Worm (Caenorhabditis elegans): ENCODE results near the gene ketn-1.

Gene ketn-1

DNA sequence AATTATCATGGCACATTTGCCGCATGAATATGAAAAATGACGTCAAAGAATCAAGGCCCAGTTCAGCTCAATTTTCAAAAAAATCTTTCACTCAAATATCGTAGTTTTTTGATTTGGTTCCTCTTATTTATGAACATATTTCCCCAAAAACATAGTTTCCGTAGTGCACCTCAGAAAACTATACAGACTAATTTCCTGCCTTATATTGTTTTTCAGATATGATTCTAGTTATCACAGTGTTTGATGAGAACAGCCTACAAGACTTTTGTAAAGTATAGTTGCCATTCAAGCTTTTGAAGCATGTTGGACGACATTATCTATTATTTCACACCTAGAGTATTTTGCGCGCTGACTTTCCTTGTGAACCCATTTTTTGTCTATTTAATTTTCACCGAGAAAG is 25.0 kb upstream of the ketn-1 start, which contains the start of gene srj-50:
srj-50 (plus strand) TSS at position 301 of the 400 bp plus-strand sequence.
- no peak for TF ChIP-seq nhr-10 (tag; optimal IDR thresholded peaks at IDR 0.05)
- no peak for TF ChIP-seq alr-1 (tag; optimal IDR thresholded peaks at IDR 0.05)
- TF ChIP-seq nhr-12 (tag; optimal IDR thresholded peaks at IDR 0.05), result no peak
- no peak for TF ChIP-seq nhr-25 (tag; optimal IDR thresholded peaks at IDR 0.05)

DNA sequence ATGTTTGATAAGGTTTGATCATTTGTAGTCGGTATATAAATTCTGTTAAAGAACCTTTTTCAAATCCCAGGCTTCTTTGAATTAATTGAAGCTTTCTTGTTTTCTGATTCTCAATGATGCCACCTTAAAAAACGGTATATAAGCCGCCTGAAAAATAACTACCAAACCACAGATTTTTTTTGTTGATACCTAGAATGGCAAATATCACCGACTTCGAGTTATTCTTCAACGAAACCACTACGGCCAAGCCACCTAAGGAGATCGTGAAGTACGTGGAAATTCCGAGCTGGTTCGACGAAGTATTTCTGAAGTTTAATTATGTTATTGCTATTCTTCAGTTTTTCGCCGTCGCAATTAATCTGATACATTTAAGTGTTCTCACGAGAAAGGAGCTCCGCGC is 23.2 kb upstream of the ketn-1 start, which contains the start of gene srw-2:
srw-2 (plus strand) TSS at position 62 of the 400 bp plus-strand sequence.
- TF ChIP-seq nhr-237 (tag; optimal IDR thresholded peaks at IDR 0.05) (no peak), sma-3 (GFP tag; optimal IDR thresholded peaks at IDR 0.05) (no peak), aly-2 (tag; optimal IDR thresholded peaks at IDR 0.05) (no peak), nhr-25 (tag; optimal IDR thresholded peaks at IDR 0.05) (no peak), elt-3 (tag; optimal IDR thresholded peaks at IDR 0.05) (no peak), unc-39 (tag; optimal IDR thresholded peaks at IDR 0.05) (no peak)

ce11 chrV:2826815-2827214 is 19.2 kb upstream of the ketn-1 start, which contains the start of gene T03D3.5:
TSS of gene T03D3.5 (minus strand) at chrV:2826835.
- no peak for TF ChIP-seq mdl-1 (tag; optimal IDR thresholded peaks at IDR 0.05)
- TF ChIP-seq sma-9 (GFP tag; optimal IDR thresholded peaks at IDR 0.05), result no peak
- TF ChIP-seq sma-9 (tag; optimal IDR thresholded peaks at IDR 0.05), result no peak
- no peak for TF ChIP-seq sma-3 (GFP tag; optimal IDR thresholded peaks at IDR 0.05)
- no peak for TF ChIP-seq fos-1 (tag; optimal IDR thresholded peaks at IDR 0.05)
- TF ChIP-seq ceh-82 (tag; optimal IDR thresholded peaks at IDR 0.05), result no peak
- TF ChIP-seq ztf-11 (tag; optimal IDR thresholded peaks at IDR 0.05), result no peak
- TF ChIP-seq unc-62 (GFP tag; optimal IDR thresholded peaks at IDR 0.05), result no peak
- TF ChIP-seq ztf-1 (GFP tag; conservative IDR thresholded peaks at IDR 0.05), result no peak
- no peak for TF ChIP-seq snpc-4 (tag; optimal IDR thresholded peaks at IDR 0.05)
- no peak for TF ChIP-seq lin-39 (tag; optimal IDR thresholded peaks at IDR 0.05)
- TF ChIP-seq skn-1 (tag; optimal IDR thresholded peaks at IDR 0.05), result no peak
- no peak for TF ChIP-seq sem-4 (tag; optimal IDR thresholded peaks at IDR 0.05)
- TF ChIP-seq ZK546.5 (tag; optimal IDR thresholded peaks at IDR 0.05), result no peak
- no peak for TF ChIP-seq nhr-237 (tag; optimal IDR thresholded peaks at IDR 0.05)

- TF ChIP-seq ceh-16 (tag; optimal IDR thresholded peaks at IDR 0.05) (no peak), gmeb-1 (tag; optimal IDR thresholded peaks at IDR 0.05) (no peak)
These were observed 18.3 kb upstream of the ketn-1 start for ce11 chrV:2825978-2826377.

DNA sequence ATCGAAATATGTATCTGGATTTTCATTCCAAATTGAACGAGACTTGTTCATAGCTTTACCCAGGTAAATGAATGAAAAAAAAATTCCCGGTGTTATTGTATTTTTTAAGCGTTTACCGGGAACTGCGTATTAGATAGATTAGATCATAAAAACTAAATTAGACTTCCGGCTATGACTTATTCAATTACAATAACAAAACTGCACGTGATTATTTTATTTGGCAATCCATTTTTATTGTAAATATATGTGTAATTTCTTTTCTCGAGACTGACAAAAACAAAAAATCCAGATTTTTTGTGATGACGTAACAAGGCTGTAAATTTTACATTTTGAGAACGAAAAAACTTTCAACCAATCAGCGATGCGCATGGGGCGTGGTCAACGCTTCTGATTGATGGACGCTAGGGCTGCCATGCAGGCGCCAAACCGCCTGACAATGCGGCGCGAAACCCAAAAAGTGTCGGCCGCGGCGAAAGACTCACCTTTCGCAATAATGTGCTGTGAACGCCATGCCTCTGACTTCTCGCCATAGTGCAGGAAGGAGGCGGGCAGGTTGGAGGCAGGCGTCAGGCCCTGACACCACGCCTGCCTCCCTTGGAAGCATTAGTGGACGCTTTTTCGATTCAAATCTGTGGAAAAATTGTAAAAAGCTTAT is 14.1 kb upstream of the ketn-1 start, which contains the start of gene srh-36:
srh-36 (minus strand) TSS at position 51 of the 655 bp plus-strand sequence.
- no peak for TF ChIP-seq nhr-10 (tag; optimal IDR thresholded peaks at IDR 0.05)
- no peak for TF ChIP-seq ztf-1 (GFP tag; conservative IDR thresholded peaks at IDR 0.05)
- TF ChIP-seq elt-3 (tag; optimal IDR thresholded peaks at IDR 0.05), result no peak
- no peak for TF ChIP-seq ama-1 (optimal IDR thresholded peaks at IDR 0.05)
- TF ChIP-seq ceh-82 (tag; optimal IDR thresholded peaks at IDR 0.05), result no peak
- TF ChIP-seq aly-2 (tag; optimal IDR thresholded peaks at IDR 0.05), result no peak
- TF ChIP-seq sma-3 (GFP tag; optimal IDR thresholded peaks at IDR 0.05), result no peak
- no peak for TF ChIP-seq blmp-1 (tag; optimal IDR thresholded peaks at IDR 0.05; ENCODE audit: insufficient read depth)

ce11 chrV:2818117-2818516 is 10.5 kb upstream of the ketn-1 start, which contains the start of gene srt-34:
TSS of gene srt-34 (minus strand) at chrV:2818217.
- no peak for TF ChIP-seq elt-3 (tag; optimal IDR thresholded peaks at IDR 0.05)
- no peak for TF ChIP-seq peb-1 (tag; optimal IDR thresholded peaks at IDR 0.05)

ce11 chrV:2815956-2816355 is 8.3 kb upstream of the ketn-1 start, which contains the start of gene F54E2.5:
TSS of gene F54E2.5 (minus strand) at chrV:2816056.
- TF ChIP-seq blmp-1 (tag; optimal IDR thresholded peaks at IDR 0.05; ENCODE audit: insufficient read depth) (no peak), zag-1 (tag; optimal IDR thresholded peaks at IDR 0.05) (no peak), unc-62 (GFP tag; optimal IDR thresholded peaks at IDR 0.05) (no peak)

Measured in whole organism, L2 larva.